Worm (Caenorhabditis elegans) whole organism, L4 larva: ENCODE data around the gene F31E3.6.
A peak's percentile ranks its signal among the peaks of the same experiment; 100 is the strongest.

ENCODE experiments used
- F26F4.8 ChIP-seq: fragments of 200-800 bp; sonication (Bioruptor generic); conservative IDR thresholded peaks from 2 replicates; pipeline ENCODE4 v1.3.6; 2022; ENCODE audit warnings: missing genetic modification characterization, missing compliant biosample characterization
- F49E8.2 ChIP-seq: sonication (generic microtip); optimal IDR thresholded peaks from 2 replicates; lab custom pipeline; 2016; ENCODE audit warnings: missing compliant biosample characterization, mild to moderate bottlenecking, missing genetic modification characterization, borderline replicate concordance
- R02D3.7 ChIP-seq: fragments of 150-350 bp; sonication (generic microtip); optimal IDR thresholded peaks from 3 replicates; lab custom pipeline; 2014; ENCODE audit warnings: missing biosample characterization, missing genetic modification characterization
- T20F7.1 ChIP-seq: fragments of 200-800 bp; sonication (Bioruptor generic); optimal IDR thresholded peaks from 2 replicates; lab custom pipeline; 2018; ENCODE audit warnings: mild to moderate bottlenecking, missing genetic modification characterization, missing compliant biosample characterization
- Y48G9A.11 ChIP-seq: fragments of 200-800 bp; sonication (Bioruptor generic); IDR thresholded peaks from 2 replicates; pipeline ENCODE4 v1.3.6; 2022; ENCODE audit warnings: missing genetic modification reagents, missing genetic modification characterization, missing compliant biosample characterization
- Y5F2A.4 ChIP-seq: fragments of 200-800 bp; sonication (Bioruptor generic); optimal IDR thresholded peaks from 2 replicates; lab custom pipeline; 2018; ENCODE audit warnings: mild to moderate bottlenecking, missing genetic modification characterization, missing compliant biosample characterization
- aha-1 ChIP-seq: fragments of 150-350 bp; peaks from one replicate; lab custom pipeline; 2014; ENCODE audit warnings: missing biosample characterization, missing genetic modification characterization
- aly-2 ChIP-seq: sonication (generic microtip); optimal IDR thresholded peaks from 2 replicates; lab custom pipeline; 2018; ENCODE audit warnings: missing biosample characterization, missing genetic modification characterization
- ama-1 ChIP-seq: fragments of 150-350 bp; optimal IDR thresholded peaks from 2 replicates; lab custom pipeline; 2014; ENCODE audit warnings: inconsistent platforms, mixed read lengths
- arid-1 ChIP-seq: fragments of 200-800 bp; sonication (Bioruptor generic); conservative IDR thresholded peaks from 2 replicates; pipeline ENCODE4 v1.3.6; 2022; ENCODE audit warnings: missing genetic modification reagents, missing genetic modification characterization, missing compliant biosample characterization
- ceh-20 ChIP-seq: fragments of 200-800 bp; sonication (Bioruptor generic); IDR thresholded peaks from 2 replicates; pipeline ENCODE4 v1.3.6; 2022; ENCODE audit warnings: missing genetic modification reagents, missing genetic modification characterization, missing compliant biosample characterization
- ceh-32 ChIP-seq: sonication (generic microtip); optimal IDR thresholded peaks from 2 replicates; lab custom pipeline; 2016; ENCODE audit warnings: mild to moderate bottlenecking, missing genetic modification characterization, missing compliant biosample characterization; ENCODE audit not compliant: poor library complexity
- ceh-62 ChIP-seq: sonication (generic microtip); optimal IDR thresholded peaks from 2 replicates; lab custom pipeline; 2017; ENCODE audit warnings: missing biosample characterization, missing genetic modification characterization
- ctbp-1 ChIP-seq: fragments of 200-800 bp; sonication (Bioruptor generic); IDR thresholded peaks from 2 replicates; pipeline ENCODE4 v1.3.6; 2022; ENCODE audit warnings: missing genetic modification reagents, missing genetic modification characterization, missing compliant biosample characterization
- daf-16 ChIP-seq, 3 experiments: sonication (generic microtip); optimal IDR thresholded peaks; 2 replicates each; lab custom pipeline; 2016 to 2017; ENCODE audit warnings: missing genetic modification characterization in 3 of 3, missing genetic modification reagents in 3 of 3, mild to moderate bottlenecking in 2 of 3, missing compliant biosample characterization in 2 of 3, missing biosample characterization in 1 of 3, moderate library complexity in 1 of 3
- daf-19 ChIP-seq: fragments of 200-800 bp; sonication (Bioruptor generic); conservative IDR thresholded peaks from 2 replicates; pipeline ENCODE4 v1.3.6; 2022; ENCODE audit warnings: missing genetic modification characterization, missing compliant biosample characterization
- dmd-8 ChIP-seq: fragments of 200-800 bp; sonication (Bioruptor generic); IDR thresholded peaks from 2 replicates; pipeline ENCODE4 v1.3.6; 2022; ENCODE audit warnings: missing genetic modification characterization, missing compliant biosample characterization
- dmd-9 ChIP-seq: fragments of 200-800 bp; sonication (Bioruptor generic); IDR thresholded peaks from 2 replicates; pipeline ENCODE4 v1.3.6; 2022; ENCODE audit warnings: missing genetic modification reagents, missing genetic modification characterization, missing compliant biosample characterization
- dpl-1 ChIP-seq: fragments of 150-350 bp; optimal IDR thresholded peaks from 2 replicates; lab custom pipeline; 2014; ENCODE audit warnings: missing biosample characterization, missing genetic modification reagents, missing genetic modification characterization
- dve-1 ChIP-seq: sonication (generic microtip); optimal IDR thresholded peaks from 2 replicates; lab custom pipeline; 2017; ENCODE audit warnings: antibody characterized with exemption, mild to moderate bottlenecking, missing genetic modification characterization, missing compliant biosample characterization; ENCODE audit not compliant: insufficient read depth
- fkh-10 ChIP-seq: fragments of 150-350 bp; optimal IDR thresholded peaks from 2 replicates; lab custom pipeline; 2014; ENCODE audit warnings: missing biosample characterization, missing genetic modification reagents, missing genetic modification characterization
- fos-1 ChIP-seq: fragments of 150-350 bp; optimal IDR thresholded peaks from 2 replicates; lab custom pipeline; 2014; ENCODE audit warnings: missing biosample characterization, missing genetic modification characterization
- hlh-30 ChIP-seq: sonication (generic microtip); optimal IDR thresholded peaks from 2 replicates; lab custom pipeline; 2017; ENCODE audit warnings: antibody characterized with exemption, mild to moderate bottlenecking, missing genetic modification characterization, missing compliant biosample characterization; ENCODE audit not compliant: insufficient read depth
- hmg-1.1 ChIP-seq: fragments of 200-800 bp; sonication (Bioruptor generic); IDR thresholded peaks from 2 replicates; pipeline ENCODE4 v1.3.6; 2022; ENCODE audit warnings: missing genetic modification reagents, missing genetic modification characterization, missing compliant biosample characterization
- lim-7 ChIP-seq: fragments of 200-800 bp; sonication (Bioruptor generic); IDR thresholded peaks from 2 replicates; pipeline ENCODE4 v1.3.6; 2022; ENCODE audit warnings: missing genetic modification characterization, missing compliant biosample characterization
- lin-13 ChIP-seq: fragments of 150-350 bp; optimal IDR thresholded peaks from 2 replicates; lab custom pipeline; 2014; ENCODE audit warnings: missing biosample characterization, missing genetic modification reagents, missing genetic modification characterization
- lin-29 ChIP-seq: fragments of 200-800 bp; sonication (Bioruptor generic); IDR thresholded peaks from 2 replicates; pipeline ENCODE4 v1.3.6; 2022; ENCODE audit warnings: missing genetic modification reagents, missing genetic modification characterization, missing compliant biosample characterization
- lir-3 ChIP-seq: sonication (generic microtip); optimal IDR thresholded peaks from 2 replicates; lab custom pipeline; 2016; ENCODE audit warnings: mild to moderate bottlenecking, missing genetic modification characterization, missing compliant biosample characterization
- mdt-29 ChIP-seq: fragments of 200-800 bp; sonication (Bioruptor generic); IDR thresholded peaks from 2 replicates; pipeline ENCODE4 v1.3.6; 2022; ENCODE audit warnings: missing genetic modification reagents, missing genetic modification characterization, missing compliant biosample characterization
- mep-1 ChIP-seq: fragments of 150-350 bp; sonication (generic microtip); optimal IDR thresholded peaks from 3 replicates; lab custom pipeline; 2014; ENCODE audit warnings: missing biosample characterization, missing genetic modification characterization
- mes-2 ChIP-seq: sonication (generic microtip); optimal IDR thresholded peaks from 2 replicates; lab custom pipeline; 2016; ENCODE audit warnings: missing genotype, mild to moderate bottlenecking, missing genetic modification characterization, missing compliant biosample characterization; ENCODE audit not compliant: poor library complexity, severe bottlenecking
- nhr-102 ChIP-seq: sonication (generic microtip); optimal IDR thresholded peaks from 2 replicates; lab custom pipeline; 2016; ENCODE audit warnings: mild to moderate bottlenecking, missing genetic modification characterization, moderate library complexity, missing compliant biosample characterization
- nhr-111 ChIP-seq: fragments of 200-800 bp; sonication (Bioruptor generic); optimal IDR thresholded peaks from 2 replicates; lab custom pipeline; 2018; ENCODE audit warnings: mild to moderate bottlenecking, missing genetic modification characterization, missing compliant biosample characterization
- nhr-28 ChIP-seq: fragments of 150-350 bp; optimal IDR thresholded peaks from 2 replicates; lab custom pipeline; 2014; ENCODE audit warnings: missing biosample characterization, missing genetic modification characterization
- nhr-41 ChIP-seq: fragments of 200-800 bp; sonication (Bioruptor generic); IDR thresholded peaks from 2 replicates; pipeline ENCODE4 v1.3.6; 2022; ENCODE audit warnings: missing genetic modification reagents, missing genetic modification characterization, missing compliant biosample characterization
- nhr-42 ChIP-seq: fragments of 200-800 bp; sonication (Bioruptor generic); IDR thresholded peaks from 2 replicates; pipeline ENCODE4 v1.3.6; 2022; ENCODE audit warnings: missing genetic modification characterization, missing compliant biosample characterization
- nhr-6 ChIP-seq: fragments of 150-350 bp; optimal IDR thresholded peaks from 2 replicates; lab custom pipeline; 2014; ENCODE audit warnings: missing biosample characterization, missing genetic modification characterization
- nhr-76 ChIP-seq: fragments of 150-350 bp; optimal IDR thresholded peaks from 2 replicates; lab custom pipeline; 2014; ENCODE audit warnings: missing biosample characterization, missing genetic modification characterization
- php-3 ChIP-seq: fragments of 200-800 bp; sonication (Bioruptor generic); IDR thresholded peaks from 2 replicates; pipeline ENCODE4 v1.3.6; 2022; ENCODE audit warnings: missing genetic modification reagents, missing genetic modification characterization, missing compliant biosample characterization
- pqm-1 ChIP-seq: sonication (generic microtip); optimal IDR thresholded peaks from 2 replicates; lab custom pipeline; 2017; ENCODE audit warnings: missing biosample characterization, missing genetic modification characterization
- saeg-2 ChIP-seq: fragments of 200-800 bp; sonication (Bioruptor generic); IDR thresholded peaks from 2 replicates; pipeline ENCODE4 v1.3.6; 2022; ENCODE audit warnings: missing genetic modification reagents, missing genetic modification characterization, missing compliant biosample characterization
- sdz-12 ChIP-seq: fragments of 200-800 bp; sonication (Bioruptor generic); optimal IDR thresholded peaks from 2 replicates; lab custom pipeline; 2018; ENCODE audit warnings: mild to moderate bottlenecking, missing genetic modification characterization, missing compliant biosample characterization
- set-16 ChIP-seq: fragments of 200-800 bp; sonication (Bioruptor generic); IDR thresholded peaks from 2 replicates; pipeline ENCODE4 v1.3.6; 2022; ENCODE audit warnings: missing genetic modification reagents, missing genetic modification characterization, missing compliant biosample characterization
- skn-1 ChIP-seq: fragments of 150-350 bp; optimal IDR thresholded peaks from 2 replicates; lab custom pipeline; 2014; ENCODE audit warnings: missing biosample characterization, missing genetic modification characterization
- snpc-4 ChIP-seq: fragments of 150-350 bp; optimal IDR thresholded peaks from 2 replicates; lab custom pipeline; 2014; ENCODE audit warnings: missing biosample characterization, missing genetic modification characterization
- tra-1 ChIP-seq: fragments of 200-800 bp; sonication (Bioruptor generic); IDR thresholded peaks from 2 replicates; pipeline ENCODE4 v1.3.6; 2022; ENCODE audit warnings: missing genetic modification reagents, missing genetic modification characterization, missing compliant biosample characterization
- unc-130 ChIP-seq: sonication (generic microtip); optimal IDR thresholded peaks from 2 replicates; lab custom pipeline; 2016; ENCODE audit warnings: missing genetic modification reagents, missing genetic modification characterization, missing compliant biosample characterization
- zfp-2 ChIP-seq: sonication (generic microtip); optimal IDR thresholded peaks from 2 replicates; lab custom pipeline; 2016; ENCODE audit warnings: mild to moderate bottlenecking, missing genetic modification characterization, missing compliant biosample characterization
- zfp-3 ChIP-seq: fragments of 200-800 bp; sonication (Bioruptor generic); conservative IDR thresholded peaks from 2 replicates; pipeline ENCODE4 v1.3.6; 2022; ENCODE audit warnings: missing genetic modification reagents, missing genetic modification characterization, missing compliant biosample characterization
- zip-2 ChIP-seq: fragments of 150-350 bp; optimal IDR thresholded peaks from 2 replicates; lab custom pipeline; 2014; ENCODE audit warnings: missing biosample characterization, missing genetic modification characterization
- ztf-7 ChIP-seq: fragments of 150-350 bp; optimal IDR thresholded peaks from 2 replicates; lab custom pipeline; 2014; ENCODE audit warnings: missing biosample characterization, missing genetic modification characterization

The F31E3.6 gene

DNA sequence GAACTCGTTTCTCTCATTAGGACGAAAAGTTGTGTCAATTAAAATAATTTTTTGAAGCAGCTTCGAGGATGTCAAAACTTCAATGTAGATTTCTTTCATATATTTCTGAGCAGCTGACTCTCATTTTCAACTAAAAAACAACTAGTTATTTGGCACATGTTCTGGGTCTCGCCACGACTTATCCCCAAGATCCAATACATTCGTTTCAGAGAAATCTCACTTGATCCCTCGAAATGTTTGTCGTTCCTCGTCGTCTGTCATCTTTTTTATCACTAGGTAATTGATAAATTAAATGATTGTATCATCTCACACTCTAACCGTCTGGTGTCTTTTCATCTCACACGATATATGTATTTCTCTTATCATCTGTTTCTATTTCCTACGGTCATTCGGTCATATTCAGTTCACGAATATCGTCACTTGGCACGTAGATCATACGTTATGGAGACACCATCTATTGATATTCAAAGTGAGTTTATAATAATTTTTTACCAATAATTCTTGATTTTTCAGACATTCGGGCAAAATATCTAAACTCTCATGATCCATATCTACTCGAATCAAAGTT, 19.9 kb upstream of the F31E3.6 start, which contains the start of the genes rpn-6.1 and F57B9.1:
Gene rpn-6.1, minus strand, starts transcription at position 65 of the 568 bp plus-strand sequence.
Gene F57B9.1, plus strand, starts transcription at position 154 of the 568 bp plus-strand sequence.
- TF ChIP-seq F49E8.2 (tag; lab: Kevin White, UChicago) (no peak), nhr-111 (GFP tag; lab: Kevin White, UChicago) (no peak), mdt-29 (GFP tag; lab: Robert Waterston, UW) (no peak), php-3 (GFP tag; lab: Robert Waterston, UW) (no peak), daf-16 (GFP tag; optimal IDR thresholded peaks at IDR 0.05; lab: Kevin White, UChicago) (peak in 1 of 2 experiments; percentile 72), daf-16 (tag; optimal IDR thresholded peaks at IDR 0.05; lab: Kevin White, UChicago) (peak; percentile 55), nhr-102 (no peak), ctbp-1 (GFP tag; lab: Robert Waterston, UW) (no peak), aha-1 (tag; lab: Kevin White, UChicago) (peak; percentile 12), daf-19 (no peak), skn-1 (tag; lab: Kevin White, UChicago) (no peak), pqm-1 (tag; lab: Kevin White, UChicago) (peak; percentile 44), R02D3.7 (no peak), T20F7.1 (GFP tag; lab: Kevin White, UChicago) (peak; percentile 71), lin-29 (no peak), dpl-1 (GFP tag; lab: Kevin White, UChicago) (no peak), nhr-76 (no peak), snpc-4 (tag; lab: Kevin White, UChicago) (no peak), nhr-28 (peak; percentile 68), set-16 (GFP tag; lab: Robert Waterston, UW) (no peak), nhr-42 (GFP tag; lab: Robert Waterston, UW) (no peak), ceh-20 (GFP tag; lab: Robert Waterston, UW) (no peak), mep-1 (tag; lab: Kevin White, UChicago) (peak; percentile 10), hmg-1.1 (no peak), Y5F2A.4 (GFP tag; lab: Kevin White, UChicago) (no peak), ceh-62 (tag; lab: Kevin White, UChicago) (no peak), ama-1 (lab: Kevin White, UChicago) (no peak), Y48G9A.11 (GFP tag; lab: Robert Waterston, UW) (no peak), fos-1 (tag; lab: Kevin White, UChicago) (no peak), dve-1 (tag; lab: Kevin White, UChicago) (peak; percentile 55), dmd-8 (GFP tag; lab: Robert Waterston, UW) (no peak), nhr-41 (GFP tag; lab: Robert Waterston, UW) (no peak), mes-2 (tag; lab: Kevin White, UChicago) (peak; percentile 23), arid-1 (no peak), zfp-2 (tag; lab: Kevin White, UChicago) (no peak), fkh-10 (GFP tag; lab: Kevin White, UChicago) (no peak), zip-2 (tag; lab: Kevin White, UChicago) (no peak), dmd-9 (GFP tag; lab: Robert Waterston, UW) (no peak), sdz-12 (GFP tag; lab: Kevin White, UChicago) (no peak), ceh-32 (tag; lab: Kevin White, UChicago) (no peak), saeg-2 (GFP tag; lab: Robert Waterston, UW) (no peak), aly-2 (tag; lab: Kevin White, UChicago) (no peak), unc-130 (no peak), tra-1 (GFP tag; lab: Robert Waterston, UW) (no peak), ztf-7 (tag; lab: Kevin White, UChicago) (peak; percentile 28), nhr-6 (tag; lab: Kevin White, UChicago) (no peak), F26F4.8 (GFP tag; lab: Robert Waterston, UW) (no peak), zfp-3 (GFP tag; lab: Robert Waterston, UW) (no peak), lir-3 (tag; lab: Kevin White, UChicago) (no peak), lim-7 (no peak), hlh-30 (tag; lab: Kevin White, UChicago) (peak; percentile 87), lin-13 (GFP tag; lab: Kevin White, UChicago) (no peak)
